Worm (Caenorhabditis elegans) whole organism, late embryonic: ENCODE measurements around the gene atp-5.

Source experiments
- C38D4.7 ChIP-seq: fragments of 200-800 bp; sonication (Bioruptor generic); optimal IDR thresholded peaks from 2 replicates; lab custom pipeline; 2018; ENCODE audit warnings: mild to moderate bottlenecking, missing genetic modification characterization, moderate library complexity, missing compliant biosample characterization
- K02D7.2 ChIP-seq: sonication (generic microtip); optimal IDR thresholded peaks from 2 replicates; lab custom pipeline; 2017; ENCODE audit warnings: mild to moderate bottlenecking, missing genetic modification characterization, missing compliant biosample characterization
- T23F11.4 ChIP-seq: fragments of 200-800 bp; sonication (Bioruptor generic); optimal IDR thresholded peaks from 2 replicates; lab custom pipeline; 2018; ENCODE audit warnings: mild to moderate bottlenecking, missing genetic modification characterization, missing compliant biosample characterization
- ama-1 ChIP-seq: fragments of 150-350 bp; optimal IDR thresholded peaks from 2 replicates; lab custom pipeline; 2014
- ceh-19 ChIP-seq: fragments of 200-800 bp; sonication (Bioruptor generic); optimal IDR thresholded peaks from 2 replicates; lab custom pipeline; 2018; ENCODE audit warnings: mild to moderate bottlenecking, missing genetic modification characterization, missing compliant biosample characterization
- ceh-2 ChIP-seq: sonication (generic microtip); optimal IDR thresholded peaks from 2 replicates; lab custom pipeline; 2016; ENCODE audit warnings: missing genotype, missing genetic modification characterization, missing compliant biosample characterization
- ceh-22 ChIP-seq: sonication (generic microtip); optimal IDR thresholded peaks from 2 replicates; lab custom pipeline; 2017; ENCODE audit warnings: missing biosample characterization, missing genetic modification characterization
- ceh-24 ChIP-seq: sonication (generic microtip); optimal IDR thresholded peaks from 2 replicates; lab custom pipeline; 2016; ENCODE audit warnings: mild to moderate bottlenecking, missing genetic modification characterization, missing compliant biosample characterization
- ceh-31 ChIP-seq: sonication (generic microtip); optimal IDR thresholded peaks from 2 replicates; lab custom pipeline; 2016; ENCODE audit warnings: missing genetic modification characterization, missing compliant biosample characterization
- ceh-45 ChIP-seq: fragments of 200-800 bp; sonication (Bioruptor generic); IDR thresholded peaks from 2 replicates; pipeline ENCODE4 v1.3.6; 2022; ENCODE audit warnings: missing genetic modification reagents, missing genetic modification characterization, missing compliant biosample characterization
- ceh-9 ChIP-seq: sonication (generic microtip); optimal IDR thresholded peaks from 2 replicates; lab custom pipeline; 2016; ENCODE audit warnings: mild to moderate bottlenecking, missing genetic modification characterization, inconsistent platforms, missing compliant biosample characterization
- dmd-4 ChIP-seq: sonication (generic microtip); optimal IDR thresholded peaks from 2 replicates; lab custom pipeline; 2016; ENCODE audit warnings: borderline replicate concordance, missing genetic modification characterization, missing compliant biosample characterization
- dve-1 ChIP-seq: sonication (generic microtip); optimal IDR thresholded peaks from 2 replicates; lab custom pipeline; 2017; ENCODE audit warnings: antibody characterized with exemption, mild to moderate bottlenecking, missing genetic modification characterization, missing compliant biosample characterization
- elt-2 ChIP-seq: sonication (generic microtip); optimal IDR thresholded peaks from 2 replicates; lab custom pipeline; 2016; ENCODE audit warnings: missing genetic modification reagents, missing genetic modification characterization, missing compliant biosample characterization
- elt-4 ChIP-seq: sonication (generic microtip); optimal IDR thresholded peaks from 2 replicates; lab custom pipeline; 2016; ENCODE audit warnings: missing genetic modification characterization, missing compliant biosample characterization
- eyg-1 ChIP-seq: sonication (generic microtip); optimal IDR thresholded peaks from 2 replicates; lab custom pipeline; 2016; ENCODE audit warnings: missing genotype, missing genetic modification characterization, missing compliant biosample characterization
- fax-1 ChIP-seq: sonication (generic microtip); optimal IDR thresholded peaks from 2 replicates; lab custom pipeline; 2016; ENCODE audit warnings: missing genotype, missing genetic modification characterization, missing compliant biosample characterization
- fkh-10 ChIP-seq: fragments of 150-350 bp; optimal IDR thresholded peaks from 2 replicates; lab custom pipeline; 2014; ENCODE audit warnings: missing biosample characterization, missing genetic modification reagents, missing genetic modification characterization
- fkh-6 ChIP-seq: sonication (generic microtip); optimal IDR thresholded peaks from 2 replicates; lab custom pipeline; 2016; ENCODE audit warnings: missing genetic modification characterization, missing compliant biosample characterization
- gmeb-2 ChIP-seq: sonication (generic microtip); optimal IDR thresholded peaks from 2 replicates; lab custom pipeline; 2016; ENCODE audit warnings: missing genetic modification characterization, inconsistent platforms, missing compliant biosample characterization
- hlh-13 ChIP-seq: fragments of 200-800 bp; sonication (Bioruptor generic); optimal IDR thresholded peaks from 2 replicates; lab custom pipeline; 2018; ENCODE audit warnings: mild to moderate bottlenecking, missing genetic modification characterization, missing compliant biosample characterization
- hlh-15 ChIP-seq: sonication (generic microtip); optimal IDR thresholded peaks from 2 replicates; lab custom pipeline; 2016; ENCODE audit warnings: missing genetic modification characterization, missing compliant biosample characterization
- hlh-30 ChIP-seq: sonication (generic microtip); optimal IDR thresholded peaks from 2 replicates; lab custom pipeline; 2017; ENCODE audit warnings: antibody characterized with exemption, missing genetic modification characterization, missing compliant biosample characterization; ENCODE audit not compliant: insufficient read depth
- lin-11 ChIP-seq: fragments of 200-800 bp; sonication (Bioruptor generic); optimal IDR thresholded peaks from 2 replicates; lab custom pipeline; 2018; ENCODE audit warnings: mild to moderate bottlenecking, missing genetic modification characterization, missing compliant biosample characterization
- madf-2 ChIP-seq: sonication (generic microtip); optimal IDR thresholded peaks from 2 replicates; lab custom pipeline; 2017; ENCODE audit warnings: missing genetic modification characterization, missing compliant biosample characterization
- mec-3 ChIP-seq: sonication (generic microtip); optimal IDR thresholded peaks from 2 replicates; lab custom pipeline; 2016; ENCODE audit warnings: borderline replicate concordance, missing genetic modification characterization, missing compliant biosample characterization
- nfya-1 ChIP-seq: sonication (generic microtip); optimal IDR thresholded peaks from 2 replicates; lab custom pipeline; 2017; ENCODE audit warnings: missing genetic modification characterization, mild to moderate bottlenecking, missing compliant biosample characterization, antibody characterized with exemption, moderate library complexity
- nhr-11 ChIP-seq: fragments of 150-350 bp; optimal IDR thresholded peaks from 2 replicates; lab custom pipeline; 2014; ENCODE audit warnings: missing biosample characterization, missing genetic modification characterization
- nhr-232 ChIP-seq: sonication (generic microtip); optimal IDR thresholded peaks from 2 replicates; lab custom pipeline; 2016; ENCODE audit warnings: missing genetic modification characterization, missing compliant biosample characterization
- npax-4 ChIP-seq: sonication (generic microtip); optimal IDR thresholded peaks from 2 replicates; lab custom pipeline; 2016; ENCODE audit warnings: missing genetic modification characterization, missing compliant biosample characterization
- odd-2 ChIP-seq: sonication (generic microtip); optimal IDR thresholded peaks from 2 replicates; lab custom pipeline; 2017; ENCODE audit warnings: antibody characterized with exemption, mild to moderate bottlenecking, missing genetic modification characterization, missing compliant biosample characterization
- pag-3 ChIP-seq: sonication (generic microtip); optimal IDR thresholded peaks from 2 replicates; lab custom pipeline; 2016; ENCODE audit warnings: missing compliant biosample characterization, missing genetic modification characterization, borderline replicate concordance
- pha-2 ChIP-seq: sonication (generic microtip); optimal IDR thresholded peaks from 2 replicates; lab custom pipeline; 2017; ENCODE audit warnings: mild to moderate bottlenecking, missing genetic modification characterization, missing compliant biosample characterization
- sdc-2 ChIP-seq: sonication (generic microtip); optimal IDR thresholded peaks from 2 replicates; lab custom pipeline; 2016; ENCODE audit warnings: missing genotype, missing genetic modification characterization, missing compliant biosample characterization
- tbx-2 ChIP-seq: sonication (generic microtip); optimal IDR thresholded peaks from 2 replicates; lab custom pipeline; 2016; ENCODE audit warnings: missing genetic modification characterization, missing compliant biosample characterization
- tbx-7 ChIP-seq: sonication (generic microtip); optimal IDR thresholded peaks from 2 replicates; lab custom pipeline; 2016; ENCODE audit warnings: missing genotype, missing genetic modification characterization, missing compliant biosample characterization
- unc-3 ChIP-seq, 2 experiments: fragments of 200-800 bp in 1 of 2; sonication (Bioruptor generic) in 1 of 2; sonication (generic microtip) in 1 of 2; conservative IDR thresholded peaks in 1 of 2; optimal IDR thresholded peaks in 1 of 2; 2 replicates each; pipeline versions ENCODE4 v1.3.6 to Lab custom; 2016 to 2022; ENCODE audit warnings: missing compliant biosample characterization in 2 of 2, missing genetic modification characterization in 2 of 2, missing genetic modification reagents in 1 of 2
- unc-55 ChIP-seq: sonication (generic microtip); optimal IDR thresholded peaks from 2 replicates; lab custom pipeline; 2017; ENCODE audit warnings: missing biosample characterization, missing genetic modification reagents, missing genetic modification characterization
- unc-86 ChIP-seq: sonication (generic microtip); optimal IDR thresholded peaks from 2 replicates; lab custom pipeline; 2016; ENCODE audit warnings: missing genetic modification characterization, missing compliant biosample characterization
- zip-5 ChIP-seq: sonication (generic microtip); optimal IDR thresholded peaks from 2 replicates; lab custom pipeline; 2016; ENCODE audit warnings: missing genetic modification characterization, missing compliant biosample characterization
- ztf-16 ChIP-seq: sonication (generic microtip); optimal IDR thresholded peaks from 2 replicates; lab custom pipeline; 2017; ENCODE audit warnings: missing genetic modification characterization, missing compliant biosample characterization

The atp-5 gene

DNA sequence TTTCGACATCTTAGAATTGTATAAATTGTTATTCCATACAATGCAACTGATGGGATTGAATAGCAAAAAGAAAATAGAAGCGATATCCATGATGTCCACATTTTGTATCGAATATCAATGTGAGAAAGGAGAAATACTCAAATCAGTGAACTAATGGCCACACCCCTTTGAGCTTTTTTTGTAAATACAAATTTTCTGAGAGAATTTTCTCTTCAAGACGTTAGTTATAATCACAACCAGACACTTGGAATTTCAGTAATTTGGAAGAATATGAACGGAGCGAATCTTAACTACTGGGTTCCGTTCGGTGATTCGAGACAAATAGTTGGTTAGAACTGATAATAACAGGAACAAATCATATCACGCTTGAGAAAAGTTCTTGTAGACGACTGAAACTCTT lies 38.1 kb upstream of the atp-5 start, which contains the start of gene srg-41:
TSS of gene srg-41 (minus strand) at position 101 of the 400 bp plus-strand sequence.
- no peak for TF ChIP-seq K02D7.2
- TF ChIP-seq elt-4 (tag; lab: Kevin White, UChicago): no peak
- TF ChIP-seq hlh-13: no peak
- no peak for TF ChIP-seq ceh-9
- no peak for TF ChIP-seq nhr-11 (tag; lab: Kevin White, UChicago)
- TF ChIP-seq fkh-6 (tag; lab: Kevin White, UChicago): no peak
- TF ChIP-seq T23F11.4 (GFP tag; lab: Kevin White, UChicago): no peak
- TF ChIP-seq fax-1: no peak
- no peak for TF ChIP-seq pha-2
- TF ChIP-seq unc-55 (GFP tag; lab: Kevin White, UChicago): no peak
- no peak for TF ChIP-seq gmeb-2 (tag; lab: Kevin White, UChicago)
- no peak for TF ChIP-seq ztf-16 (tag; lab: Kevin White, UChicago)
- no peak for TF ChIP-seq odd-2
- no peak for TF ChIP-seq pag-3
- TF ChIP-seq ceh-2 (tag; lab: Kevin White, UChicago): no peak
- TF ChIP-seq C38D4.7 (GFP tag; lab: Kevin White, UChicago): no peak
- no peak for TF ChIP-seq madf-2 (tag; lab: Kevin White, UChicago)
- no peak for TF ChIP-seq elt-2 (tag; lab: Kevin White, UChicago)

- no peak for TF ChIP-seq elt-4 (tag; lab: Kevin White, UChicago)
- no peak for TF ChIP-seq tbx-2 (tag; lab: Kevin White, UChicago)
- TF ChIP-seq ceh-2 (tag; lab: Kevin White, UChicago): no peak
- no peak for TF ChIP-seq hlh-15 (tag; lab: Kevin White, UChicago)
- TF ChIP-seq unc-86 (tag; lab: Kevin White, UChicago): no peak
- no peak for TF ChIP-seq dmd-4 (tag; lab: Kevin White, UChicago)
- no peak for TF ChIP-seq ceh-24 (tag; lab: Kevin White, UChicago)
- no peak for TF ChIP-seq fax-1
- no peak for TF ChIP-seq hlh-30 (tag; lab: Kevin White, UChicago)
- TF ChIP-seq ceh-19 (GFP tag; lab: Kevin White, UChicago): no peak
- no peak for TF ChIP-seq dve-1 (tag; lab: Kevin White, UChicago)
- TF ChIP-seq T23F11.4 (GFP tag; lab: Kevin White, UChicago): no peak
- no peak for TF ChIP-seq lin-11 (tag; lab: Kevin White, UChicago)
- no peak for TF ChIP-seq mec-3
- no peak for TF ChIP-seq sdc-2
- TF ChIP-seq zip-5 (tag; lab: Kevin White, UChicago): no peak
- no peak for TF ChIP-seq tbx-7 (tag; lab: Kevin White, UChicago)
- no peak for TF ChIP-seq nfya-1 (tag; lab: Kevin White, UChicago)
- no peak for TF ChIP-seq ama-1 (lab: Kevin White, UChicago)
Measured at ce11 chrV:11157947-11158346, 34.3 kb upstream of the atp-5 start, which contains the start of gene srg-42. srg-42 (minus strand) TSS chrV:11158047.

ce11 chrV:11156589-11156988 lies 32.9 kb upstream of the atp-5 start:
- TF ChIP-seq fkh-10 (GFP tag; lab: Kevin White, UChicago) (no peak), ceh-22 (tag; lab: Kevin White, UChicago) (no peak), ceh-31 (tag; lab: Kevin White, UChicago) (no peak), eyg-1 (tag; lab: Kevin White, UChicago) (no peak), pag-3 (no peak), sdc-2 (no peak), nhr-232 (no peak), elt-2 (tag; lab: Kevin White, UChicago) (no peak)

ce11 chrV:11155553-11155952 lies 31.9 kb upstream of the atp-5 start, which contains the start of gene srg-38:
srg-38 (minus strand) TSS chrV:11155653.
- TF ChIP-seq gmeb-2 (tag; lab: Kevin White, UChicago) (no peak), K02D7.2 (no peak), npax-4 (tag; lab: Kevin White, UChicago) (no peak), unc-86 (tag; lab: Kevin White, UChicago) (no peak), ceh-45 (GFP tag; lab: Robert Waterston, UW) (no peak), unc-3 (GFP tag; conservative IDR thresholded peaks at IDR 0.05; lab: Robert Waterston, UW) (no peak), unc-3 (tag; optimal IDR thresholded peaks at IDR 0.05; lab: Kevin White, UChicago) (no peak), hlh-13 (no peak)
